Fruit fly (Drosophila melanogaster) whole organism, pupa: ENCODE results near the gene Ugt37A3.

Experiments used
- CG10348 ChIP-seq: fragments of 200-800 bp; sonication (Bioruptor generic); IDR thresholded peaks from 2 replicates; pipeline ENCODE4 v1.3.6; 2022; ENCODE audit warnings: missing biosample characterization, missing genetic modification characterization
- CG12605 ChIP-seq: fragments of 200-800 bp; sonication (Bioruptor generic); IDR thresholded peaks from 2 replicates; pipeline ENCODE4 v1.3.6; 2022; ENCODE audit warnings: missing biosample characterization, missing genetic modification characterization
- CG13204 ChIP-seq: fragments of 200-800 bp; sonication (Bioruptor generic); optimal IDR thresholded peaks from 2 replicates; lab custom pipeline; 2018; ENCODE audit warnings: missing biosample characterization, mild to moderate bottlenecking, missing genetic modification characterization, moderate library complexity
- CG14655 ChIP-seq: fragments of 200-800 bp; sonication (Bioruptor generic); optimal IDR thresholded peaks from 3 replicates; lab custom pipeline; 2017; ENCODE audit warnings: mild to moderate bottlenecking, missing biosample characterization, missing genetic modification reagents, missing genetic modification characterization
- CG15710 ChIP-seq: fragments of 200-800 bp; sonication (Bioruptor generic); optimal IDR thresholded peaks from 2 replicates; lab custom pipeline; 2018; ENCODE audit warnings: missing biosample characterization, mild to moderate bottlenecking, missing genetic modification characterization, moderate library complexity
- CG17806 ChIP-seq: fragments of 200-800 bp; sonication (Bioruptor generic); optimal IDR thresholded peaks from 2 replicates; lab custom pipeline; 2018; ENCODE audit warnings: missing biosample characterization, mild to moderate bottlenecking, missing genetic modification characterization, moderate library complexity
- CG32121 ChIP-seq: fragments of 200-800 bp; sonication (Bioruptor generic); IDR thresholded peaks from 2 replicates; pipeline ENCODE4 v1.3.6; 2022; ENCODE audit warnings: missing biosample characterization, missing genetic modification characterization
- CG34367 ChIP-seq: fragments of 200-800 bp; sonication (Bioruptor generic); optimal IDR thresholded peaks from 2 replicates; lab custom pipeline; 2018; ENCODE audit warnings: missing biosample characterization, mild to moderate bottlenecking, missing genetic modification characterization
- CG4496 ChIP-seq: fragments of 200-800 bp; sonication (Bioruptor generic); IDR thresholded peaks from 3 replicates; pipeline ENCODE4 v1.3.6; 2022; ENCODE audit warnings: missing biosample characterization, missing genetic modification characterization
- CG8159 ChIP-seq: fragments of 200-800 bp; sonication (Bioruptor generic); optimal IDR thresholded peaks from 3 replicates; lab custom pipeline; 2018; ENCODE audit warnings: missing biosample characterization, mild to moderate bottlenecking, missing genetic modification characterization, moderate library complexity
- CG8301 ChIP-seq: fragments of 200-800 bp; sonication (Bioruptor generic); optimal IDR thresholded peaks from 2 replicates; lab custom pipeline; 2018; ENCODE audit warnings: missing biosample characterization, mild to moderate bottlenecking, missing genetic modification characterization
- CG9948 ChIP-seq: fragments of 200-800 bp; sonication (Bioruptor generic); optimal IDR thresholded peaks from 2 replicates; lab custom pipeline; 2018; ENCODE audit warnings: missing biosample characterization, mild to moderate bottlenecking, missing genetic modification characterization, moderate library complexity
- D1 ChIP-seq: fragments of 200-800 bp; sonication (Bioruptor generic); optimal IDR thresholded peaks from 2 replicates; lab custom pipeline; 2018; ENCODE audit warnings: missing biosample characterization, mild to moderate bottlenecking, missing genetic modification characterization, moderate library complexity
- EcR ChIP-seq: fragments of 200-800 bp; sonication (Bioruptor generic); optimal IDR thresholded peaks from 3 replicates; lab custom pipeline; 2019; ENCODE audit warnings: missing biosample characterization, missing genetic modification characterization, mild to moderate bottlenecking, moderate library complexity, missing genetic modification reagents
- Ets98B ChIP-seq: fragments of 200-800 bp; sonication (Bioruptor generic); IDR thresholded peaks from 2 replicates; pipeline ENCODE4 v1.3.6; 2022; ENCODE audit warnings: missing biosample characterization, missing genetic modification characterization
- Pif1A ChIP-seq: fragments of 200-800 bp; sonication (Bioruptor generic); optimal IDR thresholded peaks from 3 replicates; lab custom pipeline; 2016; ENCODE audit warnings: missing biosample characterization, missing genetic modification characterization
- Pif1B ChIP-seq: fragments of 200-800 bp; sonication (Bioruptor generic); optimal IDR thresholded peaks from 3 replicates; lab custom pipeline; 2016; ENCODE audit warnings: missing biosample characterization, missing genetic modification characterization
- Snoo ChIP-seq: fragments of 200-800 bp; sonication (Bioruptor generic); optimal IDR thresholded peaks from 3 replicates; lab custom pipeline; 2017; ENCODE audit warnings: missing biosample characterization, mild to moderate bottlenecking, missing genetic modification characterization, inconsistent platforms
- fd96Ca ChIP-seq: fragments of 200-800 bp; sonication (Bioruptor generic); IDR thresholded peaks from 3 replicates; pipeline ENCODE4 v1.3.6; 2022; ENCODE audit warnings: missing biosample characterization, missing genetic modification characterization
- gl ChIP-seq: fragments of 200-800 bp; sonication (Bioruptor generic); optimal IDR thresholded peaks from 2 replicates; lab custom pipeline; 2018; ENCODE audit warnings: missing biosample characterization, mild to moderate bottlenecking, missing genetic modification characterization
- rn ChIP-seq: fragments of 200-800 bp; sonication (Bioruptor generic); IDR thresholded peaks from 2 replicates; pipeline ENCODE4 v1.3.6; 2022; ENCODE audit warnings: missing biosample characterization, missing genetic modification characterization

Gene Ugt37A3

DNA sequence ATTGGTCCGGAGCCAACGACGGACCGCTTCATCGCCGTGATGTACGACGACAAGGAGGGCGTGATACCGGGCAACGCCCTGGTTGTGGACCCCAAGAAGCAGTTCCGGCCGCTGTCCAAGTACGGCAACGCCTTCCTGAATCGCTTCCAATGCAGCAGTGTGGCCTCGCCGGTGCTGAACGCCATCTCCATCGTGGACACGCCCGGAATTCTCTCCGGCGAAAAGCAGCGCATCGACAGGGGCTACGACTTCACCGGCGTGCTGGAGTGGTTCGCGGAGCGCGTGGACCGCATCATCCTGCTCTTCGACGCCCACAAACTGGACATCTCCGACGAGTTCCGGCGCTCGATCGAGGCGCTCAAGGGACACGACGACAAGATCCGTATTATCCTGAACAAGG is 45.1 kb downstream of the Ugt37A3 start:
- no peak for TF ChIP-seq CG15710 (tag; lab: Kevin White, UChicago)
- TF ChIP-seq Pif1A, result no peak
- no peak for TF ChIP-seq CG14655 (GFP tag; lab: Kevin White, UChicago)
- TF ChIP-seq Ets98B (GFP tag; lab: Robert Waterston, UW), result no peak
- TF ChIP-seq CG12605 (GFP tag; lab: Robert Waterston, UW), result no peak
- no peak for TF ChIP-seq fd96Ca (GFP tag; lab: Robert Waterston, UW)
- TF ChIP-seq rn, result no peak
- TF ChIP-seq CG8159 (tag; lab: Kevin White, UChicago), result no peak
- no peak for TF ChIP-seq CG4496
- no peak for TF ChIP-seq CG8301 (tag; lab: Kevin White, UChicago)
- no peak for TF ChIP-seq D1 (tag; lab: Kevin White, UChicago)
- no peak for TF ChIP-seq CG13204 (GFP tag; lab: Kevin White, UChicago)
- no peak for TF ChIP-seq CG34367 (tag; lab: Kevin White, UChicago)
- no peak for TF ChIP-seq Snoo (tag; lab: Kevin White, UChicago)
- no peak for TF ChIP-seq EcR (GFP tag; lab: Kevin White, UChicago)

DNA sequence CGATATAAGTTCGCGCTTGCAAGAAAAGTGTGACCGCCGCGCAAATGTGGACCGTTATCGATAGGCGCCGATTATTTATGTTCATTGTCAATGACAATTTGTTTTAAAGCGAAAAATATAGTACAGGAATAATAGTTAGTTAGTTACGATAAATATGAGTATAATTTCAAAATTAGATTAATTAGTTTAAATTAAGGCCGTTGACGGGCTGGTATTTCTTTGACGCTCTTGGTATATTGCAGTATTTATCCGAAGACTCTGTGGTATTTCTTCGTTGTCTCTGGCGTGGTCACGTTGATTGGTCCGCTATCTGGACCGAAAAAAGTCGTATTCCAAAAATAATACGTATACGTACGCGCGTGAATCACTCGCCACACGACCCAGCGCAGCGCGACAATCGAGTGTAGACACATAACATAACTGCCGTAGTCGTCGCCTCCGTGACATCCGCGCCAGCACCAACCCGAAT is 45.9 kb downstream of the Ugt37A3 start:
- TF ChIP-seq CG4496 (0 out of 3 replicates have a peak, but pooled peaks have one; percentile 34), CG12605 (GFP tag; lab: Robert Waterston, UW) (no peak)

DNA sequence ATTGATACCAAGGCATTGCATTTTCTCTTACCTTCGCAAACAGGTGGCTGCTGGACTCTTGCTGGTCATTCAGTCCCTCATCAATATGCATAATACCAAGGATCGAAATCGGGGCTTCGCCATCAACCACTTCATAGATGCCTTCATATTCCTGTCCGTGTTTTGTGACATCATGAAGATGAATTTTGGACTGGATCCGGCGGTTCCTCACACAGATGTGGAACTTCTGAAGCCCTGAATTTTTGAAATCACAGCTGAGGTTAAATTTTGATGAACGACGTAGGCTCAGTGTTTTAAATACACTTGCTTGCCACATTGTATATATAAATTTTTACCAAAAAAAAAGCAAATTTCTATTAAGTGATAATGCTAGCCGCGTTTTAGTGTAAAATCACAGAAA is 46.5 kb downstream of the Ugt37A3 start, which contains the start of gene Past1:
Gene Past1, plus strand, starts transcription at position 301 of the 400 bp plus-strand sequence.
- TF ChIP-seq CG4496 (no peak), CG13204 (GFP tag; lab: Kevin White, UChicago) (no peak), rn (no peak), CG10348 (GFP tag; lab: Robert Waterston, UW) (no peak), D1 (tag; lab: Kevin White, UChicago) (no peak), CG9948 (tag; lab: Kevin White, UChicago) (no peak), EcR (GFP tag; lab: Kevin White, UChicago) (no peak), CG14655 (GFP tag; lab: Kevin White, UChicago) (no peak), CG15710 (tag; lab: Kevin White, UChicago) (no peak), Snoo (tag; lab: Kevin White, UChicago) (no peak), CG8301 (tag; lab: Kevin White, UChicago) (no peak), CG32121 (GFP tag; lab: Robert Waterston, UW) (no peak), CG12605 (GFP tag; lab: Robert Waterston, UW) (no peak), gl (no peak), CG17806 (tag; lab: Kevin White, UChicago) (no peak), fd96Ca (GFP tag; lab: Robert Waterston, UW) (no peak), Pif1A (no peak), CG34367 (tag; lab: Kevin White, UChicago) (no peak), Pif1B (GFP tag; lab: Kevin White, UChicago) (no peak), Ets98B (GFP tag; lab: Robert Waterston, UW) (no peak)

DNA sequence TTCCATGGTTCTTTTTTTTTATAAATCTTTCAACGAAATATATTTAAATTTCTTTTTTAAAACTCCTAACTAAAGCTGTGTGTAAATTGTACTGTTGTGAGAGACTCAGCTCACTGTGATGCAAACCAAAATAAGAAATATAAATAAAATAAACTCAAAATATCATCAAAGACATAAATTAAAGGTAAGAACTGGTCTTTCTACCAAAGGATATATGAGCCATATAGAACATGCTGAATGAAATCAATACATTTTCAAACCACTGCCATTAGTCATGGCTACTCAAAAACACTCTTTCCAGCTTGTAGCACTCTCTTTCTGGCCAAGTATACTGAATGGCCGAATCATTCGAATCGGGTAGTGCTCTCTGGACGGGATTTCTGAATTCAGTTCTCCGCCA is 48.7 kb downstream of the Ugt37A3 start, which contains the start of the genes CG14391 and NijC:
Gene CG14391, minus strand, starts transcription at position 101 of the 400 bp plus-strand sequence.
Gene NijC, plus strand, starts transcription at position 388 of the 400 bp plus-strand sequence.
- TF ChIP-seq Pif1B (GFP tag; lab: Kevin White, UChicago), result no peak

DNA sequence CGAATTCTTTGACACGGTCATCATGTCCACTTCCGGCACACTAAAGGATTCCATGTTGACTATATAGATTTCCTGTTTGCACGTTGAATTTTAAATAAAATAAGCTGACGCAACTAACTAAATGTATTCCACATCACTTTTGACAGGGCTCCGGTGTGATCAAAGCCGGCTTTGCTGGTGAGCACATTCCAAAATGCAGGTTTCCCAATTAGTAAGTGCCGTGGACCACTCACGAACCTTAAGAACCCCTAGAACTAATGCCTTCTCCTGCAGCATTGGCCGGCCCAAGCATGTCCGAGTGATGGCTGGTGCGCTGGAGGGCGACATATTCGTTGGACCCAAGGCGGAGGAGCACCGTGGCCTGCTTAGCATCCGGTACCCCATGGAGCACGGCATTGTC is 51.0 kb downstream of the Ugt37A3 start, which contains the start of gene CG31347:
Gene CG31347, minus strand, starts transcription at position 101 of the 400 bp plus-strand sequence.
- TF ChIP-seq Pif1B (GFP tag; lab: Kevin White, UChicago) (no peak), CG8159 (tag; lab: Kevin White, UChicago) (no peak), CG9948 (tag; lab: Kevin White, UChicago) (no peak)
